Fruit fly (Drosophila melanogaster): ENCODE results near the gene Fhos.

Fhos gene

DNA sequence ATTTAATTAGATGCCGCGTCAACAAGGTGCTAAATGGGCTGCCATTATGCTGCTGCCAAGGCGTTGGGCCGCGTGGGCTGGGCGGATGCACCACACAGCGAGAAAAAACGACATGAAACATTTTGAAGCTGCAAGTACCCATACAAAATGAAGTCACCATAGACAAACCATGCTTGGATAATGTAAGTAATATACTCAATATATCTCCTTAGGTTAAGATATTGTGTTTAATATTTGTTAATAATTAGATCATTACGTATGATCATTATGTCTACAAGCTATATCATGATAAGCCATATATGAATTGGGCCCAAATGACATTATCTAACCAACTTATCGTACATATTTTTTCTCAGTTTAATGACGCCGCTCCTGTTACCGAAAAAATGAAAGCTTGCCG lies 37.4 kb upstream of the Fhos start:
- TF ChIP-seq ovo (GFP tag; optimal IDR thresholded peaks at IDR 0.05) (no peak), Clk (GFP tag; optimal IDR thresholded peaks at IDR 0.05) (no peak), bab1 (GFP tag; optimal IDR thresholded peaks at IDR 0.05) (no peak), CG1620 (GFP tag; optimal IDR thresholded peaks at IDR 0.05) (no peak), Crg-1 (GFP tag; optimal IDR thresholded peaks at IDR 0.05) (no peak), toe (GFP tag; optimal IDR thresholded peaks at IDR 0.05) (no peak), CG14711 (tag; optimal IDR thresholded peaks at IDR 0.05) (no peak)

DNA sequence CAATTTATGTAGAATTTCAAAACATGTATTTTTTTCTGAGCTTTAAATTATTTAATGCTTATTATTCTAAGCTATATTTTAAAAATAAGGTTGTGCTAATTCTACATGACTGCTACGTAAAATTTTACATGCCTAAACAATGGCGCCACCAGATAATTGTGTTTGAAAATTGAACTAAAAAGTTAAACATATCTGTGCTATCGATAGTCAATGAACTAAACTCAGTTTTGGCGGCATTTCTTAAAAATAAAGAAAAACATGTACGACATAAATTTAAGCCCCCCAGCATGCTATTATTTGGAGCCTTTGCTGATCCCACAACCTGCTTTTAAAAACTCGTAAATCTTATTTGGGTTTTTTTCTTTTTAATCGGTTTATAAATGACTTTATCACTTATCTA lies 34.8 kb upstream of the Fhos start:
- peak; percentile 26 for TF ChIP-seq CG7101 (tag; optimal IDR thresholded peaks at IDR 0.05)
- no peak for TF ChIP-seq bab1 (GFP tag; optimal IDR thresholded peaks at IDR 0.05)
- TF ChIP-seq Mnt (GFP tag; optimal IDR thresholded peaks at IDR 0.05): no peak
- TF ChIP-seq CG1620 (GFP tag; optimal IDR thresholded peaks at IDR 0.05): no peak
- peak; percentile 31 for TF ChIP-seq kay (GFP tag; ENCODE audit: borderline replicate concordance)
- peak; percentile 35 for TF ChIP-seq CG14711 (tag; optimal IDR thresholded peaks at IDR 0.05)

DNA sequence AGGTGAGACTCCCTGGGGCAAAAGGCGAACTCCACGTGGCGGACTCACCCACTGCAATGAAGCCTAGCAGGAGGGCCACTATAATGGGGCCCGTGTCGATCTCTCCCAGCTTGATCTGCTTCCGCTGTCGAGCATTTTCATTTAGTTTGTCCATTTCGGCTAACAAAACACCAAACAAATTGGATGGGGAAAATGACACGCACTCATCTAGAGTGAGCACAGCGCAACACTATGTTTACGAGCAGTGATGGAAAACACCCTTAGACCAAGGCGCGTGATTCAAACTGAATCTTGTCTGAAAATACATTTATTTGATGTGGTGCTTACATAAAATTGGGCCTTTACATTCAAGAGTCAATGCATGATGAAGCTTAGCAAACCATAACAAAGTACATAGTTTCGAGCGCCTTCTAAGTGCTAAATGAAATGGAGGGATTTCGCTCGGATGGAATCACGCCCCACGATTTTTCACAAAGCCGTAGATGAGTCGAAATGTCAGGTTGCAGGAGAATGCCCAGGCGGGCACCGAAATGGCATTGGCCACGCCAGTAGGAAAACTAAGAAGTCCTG lies 33.3 kb upstream of the Fhos start, which contains the start of gene SrpRbeta:
TSS of gene SrpRbeta (minus strand) at position 236 of the 570 bp plus-strand sequence.
- TF ChIP-seq CG7101 (tag; optimal IDR thresholded peaks at IDR 0.05): peak; percentile 74
- TF ChIP-seq CG12768 (GFP tag; optimal IDR thresholded peaks at IDR 0.05): peak; percentile 75
- peak; percentile 31 for TF ChIP-seq CG33017 (tag; optimal IDR thresholded peaks at IDR 0.05)
- TF ChIP-seq cnc (optimal IDR thresholded peaks at IDR 0.05): no peak
- TF ChIP-seq CG5204 (GFP tag; optimal IDR thresholded peaks at IDR 0.05): peak; percentile 43
- no peak for TF ChIP-seq Crg-1 (GFP tag; optimal IDR thresholded peaks at IDR 0.05)
- peak; percentile 75 for TF ChIP-seq pad (GFP tag; optimal IDR thresholded peaks at IDR 0.05)
- peak; percentile 80 for TF ChIP-seq Mnt (GFP tag; optimal IDR thresholded peaks at IDR 0.05)
- TF ChIP-seq bab1 (GFP tag; optimal IDR thresholded peaks at IDR 0.05): no peak
- no peak for TF ChIP-seq CG1620 (GFP tag; optimal IDR thresholded peaks at IDR 0.05)
- no peak for TF ChIP-seq tj (GFP tag; optimal IDR thresholded peaks at IDR 0.05)
- peak; percentile 29 for TF ChIP-seq cic (GFP tag; optimal IDR thresholded peaks at IDR 0.05)
- TF ChIP-seq ovo (GFP tag; optimal IDR thresholded peaks at IDR 0.05): no peak
- peak; percentile 17 for TF ChIP-seq Clk (GFP tag; optimal IDR thresholded peaks at IDR 0.05)
- peak; percentile 36 for TF ChIP-seq toe (GFP tag; optimal IDR thresholded peaks at IDR 0.05)
- TF ChIP-seq CG14711 (tag; optimal IDR thresholded peaks at IDR 0.05): peak; percentile 58
- TF ChIP-seq Hr96 (GFP tag; optimal IDR thresholded peaks at IDR 0.05): peak; percentile 63
- TF ChIP-seq CG7045 (GFP tag; optimal IDR thresholded peaks at IDR 0.05): peak; percentile 32
- no peak for TF ChIP-seq kay (GFP tag; ENCODE audit: borderline replicate concordance)

DNA sequence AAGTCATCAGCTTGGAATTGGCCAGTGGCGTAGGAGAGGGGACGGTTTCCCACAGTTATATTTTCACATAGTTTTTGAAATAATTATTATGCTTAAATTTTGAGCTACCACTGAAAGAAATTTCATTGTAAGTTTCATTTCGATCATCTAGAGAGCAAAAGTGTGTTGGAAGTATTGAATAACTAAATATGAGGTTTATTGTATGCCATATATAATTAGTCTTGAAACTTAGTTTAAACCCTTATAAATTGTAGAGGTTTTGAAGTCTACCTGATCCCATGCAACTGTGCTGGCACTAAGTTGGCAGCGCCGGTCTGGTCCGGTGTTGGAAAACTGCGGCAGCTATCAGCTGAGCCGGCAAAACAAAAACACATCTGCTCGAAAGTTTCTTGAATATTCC lies 32.3 kb upstream of the Fhos start, which contains the start of the genes CG32022 and CG6511:
TSS of gene CG32022 (minus strand) at position 128 of the 400 bp plus-strand sequence.
TSS of gene CG6511 (plus strand) at position 180 of the 400 bp plus-strand sequence.
- TF ChIP-seq CG5204 (GFP tag; optimal IDR thresholded peaks at IDR 0.05) (peak; percentile 98), Crg-1 (GFP tag; optimal IDR thresholded peaks at IDR 0.05) (no peak), CG11617 (GFP tag; optimal IDR thresholded peaks at IDR 0.05) (no peak), CG12768 (GFP tag; optimal IDR thresholded peaks at IDR 0.05) (peak; percentile 98), kay (GFP tag; ENCODE audit: borderline replicate concordance) (peak; percentile 97), Mnt (GFP tag; optimal IDR thresholded peaks at IDR 0.05) (peak; percentile 93), bab1 (GFP tag; optimal IDR thresholded peaks at IDR 0.05) (no peak), CG7045 (GFP tag; optimal IDR thresholded peaks at IDR 0.05) (peak; percentile 98), toe (GFP tag; optimal IDR thresholded peaks at IDR 0.05) (peak; percentile 99), ovo (GFP tag; optimal IDR thresholded peaks at IDR 0.05) (no peak), tj (GFP tag; optimal IDR thresholded peaks at IDR 0.05) (no peak), CG1620 (GFP tag; optimal IDR thresholded peaks at IDR 0.05) (no peak), Clk (GFP tag; optimal IDR thresholded peaks at IDR 0.05) (peak; percentile 97), cic (GFP tag; optimal IDR thresholded peaks at IDR 0.05) (peak; percentile 84), CG14711 (tag; optimal IDR thresholded peaks at IDR 0.05) (peak; percentile 93), Hr96 (GFP tag; optimal IDR thresholded peaks at IDR 0.05) (peak; percentile 99), cnc (optimal IDR thresholded peaks at IDR 0.05) (no peak), CG7101 (tag; optimal IDR thresholded peaks at IDR 0.05) (peak; percentile 98), CG33017 (tag; optimal IDR thresholded peaks at IDR 0.05) (peak; percentile 96), pad (GFP tag; optimal IDR thresholded peaks at IDR 0.05) (peak; percentile 93)

DNA sequence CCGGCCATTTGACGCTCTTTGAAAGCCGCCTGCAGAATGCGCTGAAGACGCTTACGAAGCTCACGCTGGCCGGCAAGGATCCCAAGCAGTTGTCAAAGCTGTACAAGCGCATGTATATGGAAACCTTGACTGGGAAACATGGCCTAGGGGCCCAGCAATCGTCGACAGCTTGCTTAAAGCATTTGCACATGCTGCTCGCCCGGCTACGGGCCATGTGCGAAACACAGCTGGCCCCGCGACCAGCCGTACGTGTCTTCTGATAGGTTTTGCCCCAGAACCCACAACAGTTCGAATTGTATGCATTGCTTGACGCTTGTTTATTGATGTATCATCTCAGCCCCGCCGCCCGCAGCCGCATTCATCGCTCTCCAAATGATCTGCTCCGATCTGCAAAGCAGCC lies 28.2 kb upstream of the Fhos start:
- TF ChIP-seq cnc (optimal IDR thresholded peaks at IDR 0.05): no peak
- peak; percentile 8 for TF ChIP-seq CG14711 (tag; optimal IDR thresholded peaks at IDR 0.05)
- TF ChIP-seq pad (GFP tag; optimal IDR thresholded peaks at IDR 0.05): peak; percentile 13
- TF ChIP-seq Crg-1 (GFP tag; optimal IDR thresholded peaks at IDR 0.05): no peak
- TF ChIP-seq bab1 (GFP tag; optimal IDR thresholded peaks at IDR 0.05): no peak
- TF ChIP-seq CG7101 (tag; optimal IDR thresholded peaks at IDR 0.05): peak; percentile 49
- TF ChIP-seq CG12768 (GFP tag; optimal IDR thresholded peaks at IDR 0.05): no peak
- no peak for TF ChIP-seq kay (GFP tag; ENCODE audit: borderline replicate concordance)
- TF ChIP-seq Clk (GFP tag; optimal IDR thresholded peaks at IDR 0.05): no peak
- no peak for TF ChIP-seq Hr96 (GFP tag; optimal IDR thresholded peaks at IDR 0.05)
- TF ChIP-seq cic (GFP tag; optimal IDR thresholded peaks at IDR 0.05): peak; percentile 61
- peak; percentile 99 for TF ChIP-seq Mnt (GFP tag; optimal IDR thresholded peaks at IDR 0.05)

DNA sequence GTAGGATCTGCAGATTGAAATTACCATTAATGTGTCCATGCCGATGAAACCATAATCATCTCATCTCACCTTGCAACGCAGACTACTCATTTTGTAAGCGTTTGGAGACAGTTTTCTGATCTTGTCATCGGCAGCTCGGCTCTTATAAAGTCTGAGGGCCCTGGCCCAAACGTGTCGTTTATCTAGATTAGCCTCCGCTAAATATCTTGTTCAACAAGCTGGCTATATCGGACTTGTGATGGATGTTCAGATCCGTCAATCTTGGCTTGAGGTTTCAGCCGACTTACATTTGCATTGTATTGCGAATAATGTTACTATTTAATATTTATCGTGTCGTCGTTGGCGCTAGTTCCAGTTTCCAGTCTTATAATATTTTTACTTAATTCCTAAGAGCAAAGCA lies 27.7 kb upstream of the Fhos start, which contains the start of gene CG43965:
TSS of gene CG43965 (minus strand) at position 101 of the 400 bp plus-strand sequence.
- TF ChIP-seq CG7045 (GFP tag; optimal IDR thresholded peaks at IDR 0.05): no peak
- TF ChIP-seq CG1620 (GFP tag; optimal IDR thresholded peaks at IDR 0.05): no peak
- no peak for TF ChIP-seq bab1 (GFP tag; optimal IDR thresholded peaks at IDR 0.05)
- TF ChIP-seq kay (GFP tag; ENCODE audit: borderline replicate concordance): no peak
